Worm (Caenorhabditis elegans) whole organism, dauer: ENCODE results near the gene sqv-3.

ENCODE experiments used
- unc-62 ChIP-seq: sonication (generic microtip); optimal IDR thresholded peaks from 2 replicates; lab custom pipeline; 2017; ENCODE audit warnings: missing biosample characterization, missing genetic modification reagents, missing genetic modification characterization

Gene sqv-3

ce11 chrIII:9804997-9805610 is 24.9 kb upstream of the sqv-3 start, which contains the start of gene riok-3:
riok-3 (minus strand) TSS chrIII:9805011.
- TF ChIP-seq unc-62 (GFP tag; lab: Kevin White, UChicago), result no peak

ce11 chrIII:9802045-9802444 is 21.9 kb upstream of the sqv-3 start:
- no peak for TF ChIP-seq unc-62 (GFP tag; lab: Kevin White, UChicago)

ce11 chrIII:9798478-9799157 is 18.5 kb upstream of the sqv-3 start, which contains the start of gene ZK632.2:
ZK632.2 (plus strand) TSS chrIII:9799107.
- TF ChIP-seq unc-62 (GFP tag; lab: Kevin White, UChicago), result no peak

ce11 chrIII:9796448-9796847 is 16.3 kb upstream of the sqv-3 start, which contains the start of gene srxa-10:
srxa-10 (minus strand) TSS chrIII:9796548.
- TF ChIP-seq unc-62 (GFP tag; lab: Kevin White, UChicago), result no peak

ce11 chrIII:9793592-9794417 is 13.7 kb upstream of the sqv-3 start, which contains the start of the genes R10E11.9 and mcm-6:
R10E11.9 (minus strand) TSS chrIII:9793642.
mcm-6 (plus strand) TSS chrIII:9794367.
- no peak for TF ChIP-seq unc-62 (GFP tag; lab: Kevin White, UChicago)

- no peak for TF ChIP-seq unc-62 (GFP tag; lab: Kevin White, UChicago)
Measured at ce11 chrIII:9789607-9790073, 9.5 kb upstream of the sqv-3 start, which contains the start of gene R10E11.5. R10E11.5 (minus strand) TSS chrIII:9789657.

- TF ChIP-seq unc-62 (GFP tag; lab: Kevin White, UChicago), result no peak
Measured at ce11 chrIII:9789083-9789482, 8.9 kb upstream of the sqv-3 start.

- TF ChIP-seq unc-62 (GFP tag; lab: Kevin White, UChicago), result no peak
Measured at ce11 chrIII:9786776-9787175, 6.6 kb upstream of the sqv-3 start.

- TF ChIP-seq unc-62 (GFP tag; lab: Kevin White, UChicago), result no peak
Measured at ce11 chrIII:9783133-9783590, 3.0 kb upstream of the sqv-3 start.

- no peak for TF ChIP-seq unc-62 (GFP tag; lab: Kevin White, UChicago)
Measured at ce11 chrIII:9782483-9783081, 2.4 kb upstream of the sqv-3 start, which contains the start of gene R10E11.6. R10E11.6 (plus strand) TSS chrIII:9783006.

- no peak for TF ChIP-seq unc-62 (GFP tag; lab: Kevin White, UChicago)
Measured at ce11 chrIII:9782011-9782436, 1.9 kb upstream of the sqv-3 start, which contains the start of gene vha-2. vha-2 (plus strand) TSS chrIII:9782164.

ce11 chrIII:9780665-9781304 is 631 bp upstream of the sqv-3 start, which contains the start of gene vha-1:
vha-1 (plus strand) TSS chrIII:9781254.
- no peak for TF ChIP-seq unc-62 (GFP tag; lab: Kevin White, UChicago)

ce11 chrIII:9779080-9779479 is 1.1 kb downstream of the sqv-3 start:
- TF ChIP-seq unc-62 (GFP tag; lab: Kevin White, UChicago), result no peak

- TF ChIP-seq unc-62 (GFP tag; lab: Kevin White, UChicago), result no peak
Measured at ce11 chrIII:9776323-9776722, 3.8 kb downstream of the sqv-3 start, which contains the start of gene usp-46. usp-46 (plus strand) TSS chrIII:9776623.
